Fruit fly (Drosophila melanogaster) whole organism, wandering third instar larva: ENCODE measurements around the gene apolpp.

ENCODE experiments used
- Abd-B ChIP-seq: fragments of >200 bp; optimal IDR thresholded peaks from 2 replicates; lab custom pipeline; 2017; ENCODE audit warnings: missing biosample characterization, missing genetic modification characterization
- CG32264 ChIP-seq: fragments of 200-800 bp; sonication (Bioruptor generic); optimal IDR thresholded peaks from 2 replicates; lab custom pipeline; 2016; ENCODE audit warnings: missing biosample characterization, missing genetic modification characterization
- CG9705 ChIP-seq: fragments of 200-800 bp; sonication (Bioruptor generic); optimal IDR thresholded peaks from 2 replicates; lab custom pipeline; 2018; ENCODE audit warnings: missing biosample characterization, mild to moderate bottlenecking, missing genetic modification characterization
- Dfd ChIP-seq: fragments of >200 bp; optimal IDR thresholded peaks from 2 replicates; lab custom pipeline; 2017; ENCODE audit warnings: missing biosample characterization, missing genetic modification characterization
- Dif ChIP-seq: fragments of 200-275, 200-300 bp; sonication (Bioruptor generic); optimal IDR thresholded peaks from 2 replicates; lab custom pipeline; 2018; ENCODE audit warnings: missing biosample characterization, missing genetic modification characterization; ENCODE audit not compliant: partially characterized antibody
- GATAd ChIP-seq: sonication (Bioruptor generic); optimal IDR thresholded peaks from 2 replicates; lab custom pipeline; 2016; ENCODE audit warnings: missing biosample characterization, missing genetic modification characterization
- HLH106 ChIP-seq: fragments of 200-800 bp; optimal IDR thresholded peaks from 3 replicates; lab custom pipeline; 2019; ENCODE audit warnings: missing biosample characterization, mild to moderate bottlenecking, missing genetic modification characterization, moderate library complexity
- Hnf4 ChIP-seq: fragments of 200-800 bp; sonication (Bioruptor generic); optimal IDR thresholded peaks from 2 replicates; lab custom pipeline; 2016; ENCODE audit warnings: missing biosample characterization, mild to moderate bottlenecking, missing genetic modification characterization
- Hr78 ChIP-seq: fragments of >200 bp; optimal IDR thresholded peaks from 2 replicates; lab custom pipeline; 2017; ENCODE audit warnings: missing biosample characterization, missing genetic modification characterization
- Hr83 ChIP-seq: fragments of 200-300 bp; sonication (Bioruptor generic); optimal IDR thresholded peaks from 2 replicates; lab custom pipeline; 2016; ENCODE audit warnings: missing biosample characterization, mild to moderate bottlenecking, missing genetic modification characterization, moderate library complexity; ENCODE audit not compliant: poor library complexity, severe bottlenecking
- Jra ChIP-seq: sonication (Bioruptor generic); optimal IDR thresholded peaks from 2 replicates; lab custom pipeline; 2016; ENCODE audit warnings: missing biosample characterization, missing genetic modification characterization
- Myc ChIP-seq: fragments of >200 bp; optimal IDR thresholded peaks from 2 replicates; lab custom pipeline; 2017
- N ChIP-seq: fragments of >200 bp; optimal IDR thresholded peaks from 2 replicates; lab custom pipeline; 2018; ENCODE audit warnings: missing biosample characterization, missing external identifiers, missing genetic modification characterization
- OdsH ChIP-seq: fragments of 200-800 bp; sonication (Bioruptor generic); optimal IDR thresholded peaks from 2 replicates; lab custom pipeline; 2016; ENCODE audit warnings: missing biosample characterization, mild to moderate bottlenecking, missing genetic modification characterization
- Rel ChIP-seq, 2 experiments: fragments of 200-800 bp; sonication (Bioruptor generic) in 1 of 2; optimal IDR thresholded peaks; 2 replicates in 1 of 2; 3 replicates in 1 of 2; lab custom pipeline; 2016 to 2019; ENCODE audit warnings: mild to moderate bottlenecking in 2 of 2, missing biosample characterization in 2 of 2, missing genetic modification characterization in 2 of 2, moderate library complexity in 1 of 2
- Sp1 ChIP-seq: fragments of 200-800 bp; sonication (Bioruptor generic); optimal IDR thresholded peaks from 3 replicates; lab custom pipeline; 2019; ENCODE audit warnings: missing biosample characterization, mild to moderate bottlenecking, missing genetic modification characterization, moderate library complexity
- Vsx2 ChIP-seq: fragments of 200-300, 225-300 bp; sonication (Bioruptor generic); optimal IDR thresholded peaks from 2 replicates; lab custom pipeline; 2018; ENCODE audit warnings: missing biosample characterization, missing genetic modification characterization; ENCODE audit not compliant: partially characterized antibody
- br ChIP-seq: fragments of 200-800 bp; sonication (Bioruptor generic); optimal IDR thresholded peaks from 2 replicates; lab custom pipeline; 2016; ENCODE audit warnings: missing biosample characterization, missing genetic modification characterization
- brk ChIP-seq: fragments of 200-800 bp; sonication (Bioruptor generic); optimal IDR thresholded peaks from 2 replicates; lab custom pipeline; 2016; ENCODE audit warnings: missing biosample characterization, mild to moderate bottlenecking, missing genetic modification characterization
- dl ChIP-seq, 2 experiments: fragments of 175-275, 200-275 bp in 1 of 2; fragments of 200-275 bp in 1 of 2; sonication (Bioruptor generic); optimal IDR thresholded peaks; lab custom pipeline; 2018; ENCODE audit warnings: mild to moderate bottlenecking in 2 of 2, missing biosample characterization in 2 of 2, missing genetic modification characterization in 2 of 2, moderate library complexity in 2 of 2; ENCODE audit not compliant: partially characterized antibody in 2 of 2, insufficient read depth in 1 of 2
- dmrt93B ChIP-seq: fragments of 200-800 bp; sonication (Bioruptor generic); optimal IDR thresholded peaks from 2 replicates; lab custom pipeline; 2018; ENCODE audit warnings: missing biosample characterization, mild to moderate bottlenecking, missing genetic modification characterization
- dsf ChIP-seq: sonication (Bioruptor generic); optimal IDR thresholded peaks from 2 replicates; lab custom pipeline; 2016; ENCODE audit warnings: missing biosample characterization, missing genetic modification characterization, borderline replicate concordance
- ey ChIP-seq: fragments of 200-800 bp; sonication (Bioruptor generic); optimal IDR thresholded peaks from 2 replicates; lab custom pipeline; 2016; ENCODE audit warnings: missing biosample characterization, missing genetic modification characterization
- foxo ChIP-seq, 2 experiments: fragments of 200-800 bp; sonication (Bioruptor generic); optimal IDR thresholded peaks; 2 replicates in 1 of 2; 3 replicates in 1 of 2; lab custom pipeline; 2016 to 2017; ENCODE audit warnings: missing biosample characterization in 2 of 2, missing genetic modification characterization in 2 of 2
- fru ChIP-seq: fragments of 200-800 bp; sonication (Bioruptor generic); optimal IDR thresholded peaks from 3 replicates; lab custom pipeline; 2016; ENCODE audit warnings: missing biosample characterization, mild to moderate bottlenecking, missing genetic modification characterization
- h ChIP-seq: fragments of 200-800 bp; sonication (Bioruptor generic); optimal IDR thresholded peaks from 3 replicates; lab custom pipeline; 2016; ENCODE audit warnings: missing biosample characterization, mild to moderate bottlenecking, missing genetic modification characterization
- jim ChIP-seq: fragments of 175-275, 200-325 bp; sonication (Bioruptor generic); optimal IDR thresholded peaks from 2 replicates; lab custom pipeline; 2016; ENCODE audit warnings: missing biosample characterization, mild to moderate bottlenecking, missing genetic modification characterization
- lola ChIP-seq: fragments of >200 bp; optimal IDR thresholded peaks from 2 replicates; lab custom pipeline; 2017; ENCODE audit warnings: missing biosample characterization, missing genetic modification characterization
- psq ChIP-seq: fragments of 200-800 bp; sonication (Bioruptor generic); optimal IDR thresholded peaks from 3 replicates; lab custom pipeline; 2017; ENCODE audit warnings: missing biosample characterization, mild to moderate bottlenecking, missing genetic modification characterization, moderate library complexity
- rgr ChIP-seq: fragments of 200-800 bp; sonication (Bioruptor generic); optimal IDR thresholded peaks from 3 replicates; lab custom pipeline; 2016; ENCODE audit warnings: missing biosample characterization, mild to moderate bottlenecking, missing genetic modification characterization
- sage ChIP-seq: fragments of 200-800 bp; sonication (Bioruptor generic); optimal IDR thresholded peaks from 2 replicates; lab custom pipeline; 2016; ENCODE audit warnings: missing biosample characterization, mild to moderate bottlenecking, missing genetic modification characterization
- sv ChIP-seq: fragments of 200-800 bp; sonication (Bioruptor generic); optimal IDR thresholded peaks from 3 replicates; lab custom pipeline; 2016; ENCODE audit warnings: missing biosample characterization, missing genetic modification characterization
- tai ChIP-seq: sonication (Bioruptor generic); optimal IDR thresholded peaks from 2 replicates; lab custom pipeline; 2016; ENCODE audit warnings: missing biosample characterization, missing genetic modification characterization
- woc ChIP-seq: sonication (Bioruptor generic); optimal IDR thresholded peaks from 2 replicates; lab custom pipeline; 2016; ENCODE audit warnings: missing biosample characterization, mild to moderate bottlenecking, missing genetic modification characterization

The apolpp gene

DNA sequence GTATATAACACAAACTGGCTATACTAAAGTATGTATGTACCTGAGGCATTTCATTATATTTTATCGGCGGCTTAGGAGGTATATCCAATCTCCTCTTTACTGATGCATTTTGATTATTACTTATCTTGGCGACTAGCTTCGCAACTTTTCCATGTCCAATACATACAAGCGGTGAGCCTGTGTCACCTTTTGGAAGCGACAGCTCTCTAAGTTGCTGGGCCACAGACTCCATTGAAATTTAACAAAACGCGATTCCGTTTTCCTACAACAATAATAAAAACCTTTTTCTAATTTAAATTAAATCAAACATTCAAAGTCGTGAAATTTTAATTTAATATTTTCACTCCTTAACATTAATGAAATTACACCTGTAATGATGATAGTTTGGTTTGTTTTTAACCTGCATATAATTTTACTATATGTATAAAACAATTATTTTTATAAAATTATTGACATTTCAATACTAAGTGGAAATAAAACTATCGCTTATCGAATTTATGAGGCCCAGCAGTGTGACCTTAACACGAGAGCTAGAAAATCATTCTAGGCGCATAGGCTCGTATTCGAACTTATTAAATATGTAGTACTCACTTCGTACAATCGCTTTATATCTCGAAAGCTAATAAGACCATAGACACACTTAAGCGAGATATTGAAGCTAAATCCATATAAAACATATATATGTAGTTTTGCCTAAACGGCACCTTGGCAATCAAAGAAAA, at the start of gene apolpp:
Gene apolpp, plus strand, starts transcription at position 597 of the 722 bp plus-strand sequence.
- TF ChIP-seq foxo (GFP tag; optimal IDR thresholded peaks at IDR 0.05; lab: Kevin White, UChicago) (no peak), sage (peak; percentile 15), Hr78 (peak; percentile 57), N (peak; percentile 97), woc (peak; percentile 75), CG9705 (GFP tag; lab: Kevin White, UChicago) (no peak), Rel (GFP tag; optimal IDR thresholded peaks at IDR 0.05; lab: Kevin White, UChicago) (no peak), Rel (tag; optimal IDR thresholded peaks at IDR 0.05; lab: Kevin White, UChicago) (no peak)

DNA sequence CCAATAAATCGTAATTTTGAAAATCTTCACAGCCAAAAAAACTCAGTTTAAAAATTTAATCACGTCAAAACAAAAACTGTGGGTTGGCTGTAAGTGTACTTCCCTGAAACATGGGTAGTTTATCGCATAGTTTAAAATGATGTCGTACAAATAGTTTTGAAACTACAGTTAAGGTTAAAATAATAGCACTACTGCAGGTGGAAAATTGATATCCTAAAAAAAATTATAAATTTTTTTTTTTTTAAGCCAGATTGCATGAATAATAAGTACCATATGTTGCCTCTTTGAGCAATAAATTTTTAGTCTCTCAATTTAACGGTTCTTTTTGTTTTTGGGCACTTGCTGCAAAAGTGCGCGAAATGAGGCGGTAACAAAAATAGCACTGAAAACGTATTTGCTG, 35.7 kb upstream of the apolpp start:
- TF ChIP-seq GATAd (GFP tag; lab: Kevin White, UChicago) (no peak), h (no peak), Hr78 (no peak), Hr83 (no peak), brk (GFP tag; lab: Kevin White, UChicago) (no peak), lola (GFP tag; lab: Kevin White, UChicago) (no peak), psq (GFP tag; lab: Kevin White, UChicago) (no peak), br (no peak), HLH106 (tag; lab: Kevin White, UChicago) (no peak), Dfd (no peak), Dif (no peak), Hnf4 (GFP tag; lab: Kevin White, UChicago) (no peak), dmrt93B (GFP tag; lab: Kevin White, UChicago) (no peak), Jra (GFP tag; lab: Kevin White, UChicago) (no peak), dsf (GFP tag; lab: Kevin White, UChicago) (no peak), N (no peak)

DNA sequence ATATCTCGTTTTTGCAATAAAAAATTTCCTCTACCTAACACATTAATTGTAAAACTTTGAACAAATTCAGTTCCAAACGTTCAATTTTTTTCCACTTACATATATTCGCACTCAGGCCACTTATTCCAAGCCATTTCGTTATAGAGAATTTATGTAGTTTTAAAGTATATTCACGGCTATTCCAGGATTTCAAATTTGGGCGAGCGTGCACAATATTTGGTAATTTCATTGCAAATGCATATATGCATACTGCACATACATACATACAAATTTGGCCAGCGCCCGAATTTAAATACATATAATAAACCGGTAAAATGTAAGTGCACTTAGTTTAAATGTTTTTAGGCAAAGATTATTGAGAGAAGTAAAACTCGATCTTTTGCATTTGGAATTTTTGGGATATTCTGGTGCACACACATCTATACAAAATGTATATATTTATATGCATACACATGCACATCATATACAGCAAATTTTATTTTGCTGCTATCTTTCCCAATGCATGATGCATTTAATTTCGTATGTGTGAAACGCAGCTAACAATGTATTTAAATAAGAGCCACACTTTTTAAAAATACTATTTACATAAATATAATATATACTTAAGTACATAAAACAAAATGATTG, 34.5 kb upstream of the apolpp start:
- no peak for TF ChIP-seq woc
- no peak for TF ChIP-seq GATAd (GFP tag; lab: Kevin White, UChicago)
- TF ChIP-seq fru (GFP tag; lab: Kevin White, UChicago): no peak
- TF ChIP-seq ey (GFP tag; lab: Kevin White, UChicago): no peak
- no peak for TF ChIP-seq Jra (GFP tag; lab: Kevin White, UChicago)
- TF ChIP-seq CG9705 (GFP tag; lab: Kevin White, UChicago): no peak
- no peak for TF ChIP-seq psq (GFP tag; lab: Kevin White, UChicago)
- TF ChIP-seq OdsH (GFP tag; lab: Kevin White, UChicago): no peak
- TF ChIP-seq Hr83: no peak
- TF ChIP-seq foxo (GFP tag; optimal IDR thresholded peaks at IDR 0.05; lab: Kevin White, UChicago): no peak
- TF ChIP-seq dl (GFP tag; optimal IDR thresholded peaks at IDR 0.05; lab: Kevin White, UChicago; ENCODE audit: insufficient read depth in 1 of 2, partially characterized antibody in 2 of 2): no peak
- TF ChIP-seq Vsx2: no peak
- TF ChIP-seq Myc (lab: Kevin White, UChicago): no peak
- no peak for TF ChIP-seq lola (GFP tag; lab: Kevin White, UChicago)
- TF ChIP-seq Sp1 (GFP tag; lab: Kevin White, UChicago): no peak

DNA sequence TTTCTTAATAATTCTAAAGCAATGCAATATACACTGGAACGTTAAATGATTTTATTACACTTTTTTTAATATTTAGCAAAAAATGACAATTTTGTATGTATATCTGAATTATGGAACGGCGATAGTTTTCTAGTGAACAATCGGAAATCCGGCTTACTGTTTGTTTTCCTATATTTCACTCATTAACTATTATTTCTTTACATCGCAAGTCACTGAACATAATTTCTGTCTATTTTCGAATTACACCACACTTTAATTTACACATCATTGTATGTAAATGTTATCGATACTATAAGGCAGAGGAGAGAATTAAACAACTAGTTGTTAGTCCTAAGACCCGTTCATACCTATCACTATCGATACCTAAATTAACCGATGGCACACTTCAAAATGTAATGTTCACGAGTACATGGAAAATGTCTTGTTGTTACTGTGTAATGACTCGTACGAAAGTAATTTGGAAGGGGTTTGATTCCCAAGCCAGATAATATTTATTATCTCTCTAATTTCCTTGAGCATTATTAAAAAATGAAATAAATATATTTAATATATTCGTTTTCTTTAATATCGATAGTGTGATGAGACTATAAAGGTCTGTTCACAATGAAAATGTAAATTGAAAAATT, 33.9 kb upstream of the apolpp start, which contains the start of gene PlexA:
Gene PlexA, minus strand, starts transcription at position 296 of the 626 bp plus-strand sequence.
- TF ChIP-seq h: peak; percentile 39
- peak; percentile 82 for TF ChIP-seq Sp1 (GFP tag; lab: Kevin White, UChicago)
- no peak for TF ChIP-seq brk (GFP tag; lab: Kevin White, UChicago)
- peak; percentile 86 for TF ChIP-seq dmrt93B (GFP tag; lab: Kevin White, UChicago)
- no peak for TF ChIP-seq Hr78
- TF ChIP-seq Myc (lab: Kevin White, UChicago): peak; percentile 17
- peak; percentile 66 for TF ChIP-seq rgr (GFP tag; lab: Kevin White, UChicago)
- TF ChIP-seq jim: no peak
- TF ChIP-seq GATAd (GFP tag; lab: Kevin White, UChicago): peak; percentile 19
- TF ChIP-seq CG32264: peak; percentile 25
- peak; percentile 76 for TF ChIP-seq lola (GFP tag; lab: Kevin White, UChicago)
- TF ChIP-seq Vsx2: no peak
- TF ChIP-seq Hnf4 (GFP tag; lab: Kevin White, UChicago): peak; percentile 67
- peak; percentile 63 for TF ChIP-seq ey (GFP tag; lab: Kevin White, UChicago)
- peak; percentile 69 for TF ChIP-seq sv (GFP tag; lab: Kevin White, UChicago)
- TF ChIP-seq Abd-B: no peak
- TF ChIP-seq woc: peak; percentile 53
- TF ChIP-seq CG9705 (GFP tag; lab: Kevin White, UChicago): peak; percentile 85
- TF ChIP-seq fru (GFP tag; lab: Kevin White, UChicago): peak; percentile 42
- TF ChIP-seq OdsH (GFP tag; lab: Kevin White, UChicago): peak; percentile 7
- TF ChIP-seq tai (GFP tag; lab: Kevin White, UChicago): peak; percentile 59
- TF ChIP-seq Jra (GFP tag; lab: Kevin White, UChicago): no peak
- TF ChIP-seq br: peak; percentile 26
- TF ChIP-seq Dfd: peak; percentile 58
- TF ChIP-seq psq (GFP tag; lab: Kevin White, UChicago): peak; percentile 54
- TF ChIP-seq HLH106 (tag; lab: Kevin White, UChicago): peak; percentile 92
- peak; percentile 94 for TF ChIP-seq N
- no peak for TF ChIP-seq Rel (GFP tag; optimal IDR thresholded peaks at IDR 0.05; lab: Kevin White, UChicago)
- peak; percentile 26 for TF ChIP-seq Rel (tag; optimal IDR thresholded peaks at IDR 0.05; lab: Kevin White, UChicago)
- peak in 1 of 2 experiments; percentile 73 for TF ChIP-seq foxo (GFP tag; optimal IDR thresholded peaks at IDR 0.05; lab: Kevin White, UChicago)
